Worm (Caenorhabditis elegans) whole organism, L3 larva: ENCODE data around the gene eelo-2.

Experiments used
- ZK546.5 ChIP-seq: sonication (generic microtip); optimal IDR thresholded peaks from 2 replicates; lab custom pipeline; 2017; ENCODE audit warnings: missing biosample characterization, missing genetic modification characterization
- ceh-16 ChIP-seq: sonication (generic microtip); optimal IDR thresholded peaks from 2 replicates; lab custom pipeline; 2017; ENCODE audit warnings: missing biosample characterization, missing genetic modification characterization
- elt-1 ChIP-seq: fragments of 150-350 bp; optimal IDR thresholded peaks from 2 replicates; lab custom pipeline; 2014; ENCODE audit warnings: missing biosample characterization, missing genetic modification characterization
- lin-39 ChIP-seq: fragments of 150-350 bp; optimal IDR thresholded peaks from 2 replicates; lab custom pipeline; 2018; ENCODE audit warnings: missing biosample characterization, missing genetic modification reagents, missing genetic modification characterization
- nhr-76 ChIP-seq: fragments of 150-350 bp; sonication (generic microtip); optimal IDR thresholded peaks from 5 replicates; lab custom pipeline; 2014; ENCODE audit warnings: missing biosample characterization, missing genetic modification characterization

ce11 chrIV:17281060-17282021 is 31.4 kb downstream of the eelo-2 start:
- TF ChIP-seq lin-39 (tag; lab: Kevin White, UChicago) (no peak), ZK546.5 (tag; lab: Kevin White, UChicago) (no peak), elt-1 (tag; lab: Kevin White, UChicago) (no peak), nhr-76 (tag; lab: Kevin White, UChicago) (no peak), ceh-16 (tag; lab: Kevin White, UChicago) (no peak)
